Worm (Caenorhabditis elegans) whole organism, mixed stage, embryonic: ENCODE measurements around the gene egl-8.

Experiments
- drap-1 ChIP-seq: fragments of 200-800 bp; sonication (Bioruptor generic); optimal IDR thresholded peaks from 3 replicates; lab custom pipeline; 2018; ENCODE audit warnings: mild to moderate bottlenecking, missing genetic modification characterization, missing compliant biosample characterization
- elt-1 ChIP-seq: sonication (generic microtip); optimal IDR thresholded peaks from 2 replicates; lab custom pipeline; 2017; ENCODE audit warnings: missing genetic modification characterization, mild to moderate bottlenecking, missing compliant biosample characterization, antibody characterized with exemption, moderate library complexity, borderline replicate concordance; ENCODE audit not compliant: insufficient read depth
- lin-32 ChIP-seq: fragments of 200-800 bp; sonication (Bioruptor generic); optimal IDR thresholded peaks from 2 replicates; lab custom pipeline; 2018; ENCODE audit warnings: mild to moderate bottlenecking, missing genetic modification characterization, missing compliant biosample characterization
- mab-5 ChIP-seq: fragments of 150-350 bp; optimal IDR thresholded peaks from 2 replicates; lab custom pipeline; 2014; ENCODE audit warnings: missing biosample characterization, missing genetic modification characterization
- nhr-12 ChIP-seq: fragments of 150-350 bp; optimal IDR thresholded peaks from 2 replicates; lab custom pipeline; 2014; ENCODE audit warnings: missing biosample characterization, missing genetic modification characterization
- pha-4 ChIP-seq: fragments of 150-350 bp; optimal IDR thresholded peaks from 2 replicates; lab custom pipeline; 2018; ENCODE audit warnings: missing biosample characterization, missing genetic modification reagents, missing genetic modification characterization
- sptf-1 ChIP-seq: sonication (generic microtip); optimal IDR thresholded peaks from 2 replicates; lab custom pipeline; 2017; ENCODE audit warnings: mild to moderate bottlenecking, missing genetic modification characterization, moderate library complexity, missing compliant biosample characterization
- unc-62 ChIP-seq: fragments of 150-350 bp; optimal IDR thresholded peaks from 2 replicates; lab custom pipeline; 2014; ENCODE audit warnings: missing biosample characterization, missing genetic modification reagents, missing genetic modification characterization
- ztf-11 ChIP-seq: fragments of 150-350 bp; optimal IDR thresholded peaks from 2 replicates; lab custom pipeline; 2014; ENCODE audit warnings: missing biosample characterization, missing genetic modification characterization

- no peak for TF ChIP-seq sptf-1 (tag; lab: Kevin White, UChicago)
- no peak for TF ChIP-seq ztf-11 (tag; lab: Kevin White, UChicago)
- no peak for TF ChIP-seq unc-62
- TF ChIP-seq nhr-12 (tag; lab: Kevin White, UChicago), result no peak
- no peak for TF ChIP-seq drap-1 (GFP tag; lab: Kevin White, UChicago)
- TF ChIP-seq mab-5, result no peak
- TF ChIP-seq pha-4 (tag; lab: Kevin White, UChicago), result no peak
- no peak for TF ChIP-seq elt-1 (tag; lab: Kevin White, UChicago)
- no peak for TF ChIP-seq lin-32 (GFP tag; lab: Kevin White, UChicago)
These were observed 24.4 kb downstream of the egl-8 start, which contains the start of gene B0348.2 for ce11 chrV:45010-45409.
